Worm (Caenorhabditis elegans) whole organism, L3 larva: ENCODE measurements around the gene clec-19.

Source experiments
- ZK546.5 ChIP-seq: sonication (generic microtip); optimal IDR thresholded peaks from 2 replicates; lab custom pipeline; 2017; ENCODE audit warnings: missing biosample characterization, missing genetic modification characterization
- ceh-16 ChIP-seq: sonication (generic microtip); optimal IDR thresholded peaks from 2 replicates; lab custom pipeline; 2017; ENCODE audit warnings: missing biosample characterization, missing genetic modification characterization
- ceh-28 ChIP-seq: fragments of 150-350 bp; optimal IDR thresholded peaks from 2 replicates; lab custom pipeline; 2014; ENCODE audit warnings: missing biosample characterization, missing genetic modification reagents, missing genetic modification characterization
- ceh-82 ChIP-seq: fragments of 150-350 bp; optimal IDR thresholded peaks from 2 replicates; lab custom pipeline; 2014; ENCODE audit warnings: missing biosample characterization, missing genetic modification characterization
- ceh-9 ChIP-seq: sonication (generic microtip); optimal IDR thresholded peaks from 2 replicates; lab custom pipeline; 2018; ENCODE audit warnings: missing biosample characterization, missing genetic modification characterization
- egl-27 ChIP-seq: sonication (generic microtip); optimal IDR thresholded peaks from 4 replicates; lab custom pipeline; 2017; ENCODE audit warnings: missing biosample characterization, missing genetic modification reagents, missing genetic modification characterization
- egl-5 ChIP-seq: fragments of 150-350 bp; optimal IDR thresholded peaks from 2 replicates; lab custom pipeline; 2017; ENCODE audit warnings: missing biosample characterization, missing genetic modification reagents, missing genetic modification characterization, inconsistent platforms
- elt-1 ChIP-seq: fragments of 150-350 bp; optimal IDR thresholded peaks from 2 replicates; lab custom pipeline; 2014; ENCODE audit warnings: missing biosample characterization, missing genetic modification characterization
- elt-2 ChIP-seq: sonication (generic microtip); optimal IDR thresholded peaks from 2 replicates; lab custom pipeline; 2016; ENCODE audit warnings: missing genetic modification reagents, mild to moderate bottlenecking, missing genetic modification characterization, missing compliant biosample characterization
- elt-3 ChIP-seq, 3 experiments: fragments of 150-350 bp in 1 of 3; sonication (generic microtip) in 2 of 3; optimal IDR thresholded peaks; 2 replicates in 2 of 3; 4 replicates in 1 of 3; lab custom pipeline; 2014 to 2017; ENCODE audit warnings: missing biosample characterization in 3 of 3, missing genetic modification characterization in 3 of 3
- fkh-2 ChIP-seq: fragments of 150-350 bp; optimal IDR thresholded peaks from 2 replicates; lab custom pipeline; 2014; ENCODE audit warnings: missing biosample characterization, missing genetic modification reagents, missing genetic modification characterization
- fos-1 ChIP-seq: fragments of 150-350 bp; optimal IDR thresholded peaks from 2 replicates; lab custom pipeline; 2014; ENCODE audit warnings: missing biosample characterization, missing genetic modification characterization
- hmg-11 ChIP-seq: sonication (generic microtip); optimal IDR thresholded peaks from 2 replicates; lab custom pipeline; 2016; ENCODE audit warnings: missing genetic modification characterization, missing compliant biosample characterization
- jun-1 ChIP-seq: fragments of 150-350 bp; optimal IDR thresholded peaks from 2 replicates; lab custom pipeline; 2014; ENCODE audit warnings: missing biosample characterization, missing genetic modification reagents, missing genetic modification characterization
- lin-15B ChIP-seq: fragments of 150-350 bp; optimal IDR thresholded peaks from 2 replicates; lab custom pipeline; 2014; ENCODE audit warnings: missing biosample characterization, missing genetic modification characterization
- lsy-12 ChIP-seq: sonication (generic microtip); optimal IDR thresholded peaks from 2 replicates; lab custom pipeline; 2016; ENCODE audit warnings: mild to moderate bottlenecking, missing genetic modification characterization, missing compliant biosample characterization
- mdl-1 ChIP-seq: fragments of 150-350 bp; optimal IDR thresholded peaks from 2 replicates; lab custom pipeline; 2014; ENCODE audit warnings: missing biosample characterization, missing genetic modification characterization
- mml-1 ChIP-seq: fragments of 150-350 bp; sonication (generic microtip); optimal IDR thresholded peaks from 3 replicates; lab custom pipeline; 2014; ENCODE audit warnings: missing biosample characterization, missing genetic modification characterization
- nfya-1 ChIP-seq: sonication (generic microtip); optimal IDR thresholded peaks from 2 replicates; lab custom pipeline; 2017; ENCODE audit warnings: missing genetic modification characterization, mild to moderate bottlenecking, missing compliant biosample characterization, antibody characterized with exemption, moderate library complexity; ENCODE audit not compliant: insufficient read depth
- nhr-12 ChIP-seq: fragments of 150-350 bp; optimal IDR thresholded peaks from 2 replicates; lab custom pipeline; 2014; ENCODE audit warnings: missing biosample characterization, missing genetic modification characterization
- nhr-23 ChIP-seq: fragments of 150-350 bp; optimal IDR thresholded peaks from 2 replicates; lab custom pipeline; 2014; ENCODE audit warnings: missing biosample characterization, missing genetic modification reagents, missing genetic modification characterization
- nhr-237 ChIP-seq: fragments of 150-350 bp; optimal IDR thresholded peaks from 2 replicates; lab custom pipeline; 2014; ENCODE audit warnings: missing biosample characterization, missing genetic modification characterization
- nhr-25 ChIP-seq: sonication (generic microtip); optimal IDR thresholded peaks from 2 replicates; lab custom pipeline; 2017; ENCODE audit warnings: missing biosample characterization, missing genetic modification characterization
- nhr-28 ChIP-seq: fragments of 150-350 bp; optimal IDR thresholded peaks from 2 replicates; lab custom pipeline; 2014; ENCODE audit warnings: missing biosample characterization, missing genetic modification characterization
- nhr-43 ChIP-seq: sonication (generic microtip); optimal IDR thresholded peaks from 2 replicates; lab custom pipeline; 2016; ENCODE audit warnings: mild to moderate bottlenecking, missing genetic modification characterization, missing compliant biosample characterization; ENCODE audit not compliant: poor library complexity, severe bottlenecking
- nhr-67 ChIP-seq: fragments of 150-350 bp; optimal IDR thresholded peaks from 2 replicates; lab custom pipeline; 2014; ENCODE audit warnings: missing biosample characterization, missing genetic modification characterization
- nhr-76 ChIP-seq: fragments of 150-350 bp; sonication (generic microtip); optimal IDR thresholded peaks from 5 replicates; lab custom pipeline; 2014; ENCODE audit warnings: missing biosample characterization, missing genetic modification characterization
- pqm-1 ChIP-seq: fragments of 150-350 bp; optimal IDR thresholded peaks from 2 replicates; lab custom pipeline; 2017; ENCODE audit warnings: missing biosample characterization, missing genetic modification characterization, inconsistent platforms
- snpc-4 ChIP-seq: fragments of 150-350 bp; optimal IDR thresholded peaks from 2 replicates; lab custom pipeline; 2014; ENCODE audit warnings: missing biosample characterization, missing genetic modification characterization
- ztf-11 ChIP-seq: fragments of 150-350 bp; optimal IDR thresholded peaks from 2 replicates; lab custom pipeline; 2014; ENCODE audit warnings: missing biosample characterization, missing genetic modification characterization
- ztf-4 ChIP-seq: fragments of 150-350 bp; optimal IDR thresholded peaks from 2 replicates; lab custom pipeline; 2014; ENCODE audit warnings: missing biosample characterization, missing genetic modification characterization

Gene clec-19

ce11 chrII:1722394-1722793, 21.9 kb upstream of the clec-19 start, which contains the start of the genes fbxb-5 and btb-8:
Gene fbxb-5 (minus strand): TSS chrII:1722494.
Gene btb-8 (plus strand): TSS chrII:1722770.
- no peak for TF ChIP-seq nhr-67
- TF ChIP-seq elt-3 (tag; optimal IDR thresholded peaks at IDR 0.05; lab: Kevin White, UChicago) = no peak
- no peak for TF ChIP-seq nhr-12
- TF ChIP-seq nhr-23 (tag; lab: Kevin White, UChicago) = no peak

ce11 chrII:1724314-1724713, 20.0 kb upstream of the clec-19 start, which contains the start of gene fbxb-11:
Gene fbxb-11 (plus strand): TSS chrII:1724614.
- no peak for TF ChIP-seq ztf-11 (tag; lab: Kevin White, UChicago)
- no peak for TF ChIP-seq lsy-12 (tag; lab: Kevin White, UChicago)
- TF ChIP-seq elt-3 (tag; optimal IDR thresholded peaks at IDR 0.05; lab: Kevin White, UChicago) = no peak
- TF ChIP-seq snpc-4 (tag; lab: Kevin White, UChicago) = no peak
- no peak for TF ChIP-seq nhr-237 (tag; lab: Kevin White, UChicago)
- no peak for TF ChIP-seq fkh-2 (tag; lab: Kevin White, UChicago)
- TF ChIP-seq nhr-28 (tag; lab: Kevin White, UChicago) = no peak
- TF ChIP-seq nhr-23 (tag; lab: Kevin White, UChicago) = no peak
- TF ChIP-seq nhr-25 (tag; lab: Kevin White, UChicago) = no peak
- TF ChIP-seq nhr-76 (tag; lab: Kevin White, UChicago) = no peak
- TF ChIP-seq nfya-1 = no peak
- TF ChIP-seq ztf-4 (tag; lab: Kevin White, UChicago) = no peak
- TF ChIP-seq jun-1 (tag; lab: Kevin White, UChicago) = no peak

- no peak for TF ChIP-seq ceh-28 (tag; lab: Kevin White, UChicago)
- TF ChIP-seq pqm-1 (tag; lab: Kevin White, UChicago) = no peak
- no peak for TF ChIP-seq egl-27
- no peak for TF ChIP-seq mml-1 (tag; lab: Kevin White, UChicago)
- no peak for TF ChIP-seq hmg-11
- no peak for TF ChIP-seq lin-15B (tag; lab: Kevin White, UChicago)
- no peak for TF ChIP-seq nhr-12
- no peak for TF ChIP-seq nhr-43 (tag; lab: Kevin White, UChicago)
- no peak for TF ChIP-seq fos-1
- TF ChIP-seq nhr-23 (tag; lab: Kevin White, UChicago) = no peak
- no peak for TF ChIP-seq mdl-1 (tag; lab: Kevin White, UChicago)
- TF ChIP-seq, all 47 proteins: peak for 0
These were observed 18.5 kb upstream of the clec-19 start, which contains the start of gene F45C12.17 for ce11 chrII:1725735-1726134. Gene F45C12.17 (plus strand): TSS chrII:1726111.

- TF ChIP-seq pqm-1 (tag; lab: Kevin White, UChicago) (peak; percentile 89), elt-3 (tag; optimal IDR thresholded peaks at IDR 0.05; lab: Kevin White, UChicago) (no peak), elt-2 (tag; lab: Kevin White, UChicago) (peak; percentile 92)
These were observed 16.0 kb upstream of the clec-19 start, which contains the start of gene btb-9 for ce11 chrII:1728253-1728652. Gene btb-9 (plus strand): TSS chrII:1728506.

- TF ChIP-seq ceh-16 = no peak
- TF ChIP-seq nhr-23 (tag; lab: Kevin White, UChicago) = no peak
- TF ChIP-seq ceh-28 (tag; lab: Kevin White, UChicago) = no peak
- no peak for TF ChIP-seq egl-5 (tag; lab: Kevin White, UChicago)
- TF ChIP-seq ceh-82 = no peak
- no peak for TF ChIP-seq lsy-12 (tag; lab: Kevin White, UChicago)
These were observed 14.2 kb upstream of the clec-19 start, which contains the start of gene ceh-81 for ce11 chrII:1730103-1730502. Gene ceh-81 (plus strand): TSS chrII:1730403.

DNA sequence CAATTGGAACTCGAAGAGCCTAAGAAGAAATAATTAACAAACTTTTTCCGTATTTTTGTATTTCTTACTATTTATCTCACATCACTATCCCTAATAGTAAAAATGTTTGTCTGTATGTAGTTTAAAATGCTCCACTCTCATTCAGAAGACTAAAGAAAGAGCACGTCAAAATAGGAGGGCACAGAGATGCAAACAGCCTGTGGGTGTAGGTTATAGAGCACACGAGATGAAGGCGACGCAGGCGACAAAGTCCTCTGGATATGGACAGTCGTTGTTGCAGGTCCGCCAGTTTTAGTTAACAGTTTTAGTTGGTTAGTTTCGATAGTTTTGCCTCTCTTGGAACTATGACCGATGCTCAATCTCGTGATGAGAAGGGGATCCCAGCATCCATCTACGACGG, 12.4 kb upstream of the clec-19 start, which contains the start of gene ceh-82:
ceh-82 (plus strand) TSS at position 301 of the 400 bp plus-strand sequence.
- TF ChIP-seq nhr-43 (tag; lab: Kevin White, UChicago) (no peak), snpc-4 (tag; lab: Kevin White, UChicago) (no peak), nhr-25 (tag; lab: Kevin White, UChicago) (no peak), fos-1 (no peak), nhr-237 (tag; lab: Kevin White, UChicago) (no peak), elt-2 (tag; lab: Kevin White, UChicago) (no peak), ztf-4 (tag; lab: Kevin White, UChicago) (no peak), ceh-9 (tag; lab: Kevin White, UChicago) (no peak), ztf-11 (tag; lab: Kevin White, UChicago) (no peak), nhr-23 (tag; lab: Kevin White, UChicago) (no peak), elt-1 (tag; lab: Kevin White, UChicago) (no peak), ZK546.5 (tag; lab: Kevin White, UChicago) (no peak), nhr-76 (tag; lab: Kevin White, UChicago) (no peak), mdl-1 (tag; lab: Kevin White, UChicago) (no peak), nfya-1 (no peak), nhr-12 (no peak)
